Worm (Caenorhabditis elegans): ENCODE measurements around the gene pipp-4P.

The pipp-4P gene

DNA sequence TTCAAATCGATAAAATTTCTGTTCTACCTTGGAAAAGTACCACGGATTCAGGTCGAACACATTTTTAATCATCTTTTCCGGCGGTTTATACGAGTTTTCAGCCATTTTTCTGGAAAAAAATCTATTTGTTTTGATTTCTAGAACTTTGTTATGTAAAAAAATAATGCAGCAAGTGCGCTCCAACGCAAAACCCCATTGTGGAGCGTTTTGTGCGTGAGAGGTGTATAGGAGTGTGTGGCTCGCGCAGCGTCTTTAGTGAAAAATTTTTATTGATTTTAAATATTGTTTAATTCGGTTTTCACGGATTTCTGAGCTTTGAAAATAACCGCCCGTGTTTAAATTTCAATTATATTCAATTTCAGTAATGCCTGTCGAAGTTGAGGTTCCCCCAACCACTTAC, 33.2 kb upstream of the pipp-4P start, which contains the start of gene Y71H2AM.20 (continued):
- TF ChIP-seq F23B12.7 (tag; optimal IDR thresholded peaks at IDR 0.05; ENCODE audit: insufficient read depth): peak; percentile 98
- no peak for TF ChIP-seq dpff-1 (tag; optimal IDR thresholded peaks at IDR 0.05)
- peak; percentile 96 for TF ChIP-seq snpc-3.4 (tag; optimal IDR thresholded peaks at IDR 0.05)
- TF ChIP-seq zim-3 (tag; optimal IDR thresholded peaks at IDR 0.05): no peak
- peak; percentile 56 for TF ChIP-seq atf-7 (tag; optimal IDR thresholded peaks at IDR 0.05)
- peak; percentile 44 to 64 for TF ChIP-seq let-607 (tag; optimal IDR thresholded peaks at IDR 0.05)
- TF ChIP-seq pha-4 (tag; optimal IDR thresholded peaks at IDR 0.05): peak; percentile 97
- TF ChIP-seq snpc-4 (GFP tag; optimal IDR thresholded peaks at IDR 0.05): peak; percentile 51
- TF ChIP-seq snpc-4 (tag; optimal IDR thresholded peaks at IDR 0.05): peak; percentile 70 to 90 (median 83)
- no peak for TF ChIP-seq hrde-1 (tag; optimal IDR thresholded peaks at IDR 0.05; ENCODE audit: borderline replicate concordance)
- peak; percentile 94 for TF ChIP-seq Y95B8A.8 (GFP tag; IDR thresholded peaks at IDR 0.05)
- peak; percentile 74 for TF ChIP-seq attf-3 (GFP tag; conservative IDR thresholded peaks at IDR 0.05)
- TF ChIP-seq tlf-1 (GFP tag; optimal IDR thresholded peaks at IDR 0.05): peak; percentile 92
- TF ChIP-seq B0336.3 (GFP tag; IDR thresholded peaks at IDR 0.05): peak; percentile 69; the same call in 1 of the 2 replicates
- peak; percentile 49 for TF ChIP-seq xnd-1 (tag; optimal IDR thresholded peaks at IDR 0.05)
- peak; percentile 94 for TF ChIP-seq lin-54 (GFP tag; optimal IDR thresholded peaks at IDR 0.05)
- TF ChIP-seq snpc-1.3 (tag; optimal IDR thresholded peaks at IDR 0.05; ENCODE audit: insufficient read depth): peak; percentile 95
- peak; percentile 93 for TF ChIP-seq ZK185.1 (tag; optimal IDR thresholded peaks at IDR 0.05; ENCODE audit: poor library complexity, severe bottlenecking)
- no peak for TF ChIP-seq ztf-22 (GFP tag; optimal IDR thresholded peaks at IDR 0.05)
- TF ChIP-seq snpc-1.1 (tag; optimal IDR thresholded peaks at IDR 0.05; ENCODE audit: insufficient read depth): peak; percentile 71
- no peak for TF ChIP-seq him-1 (tag; optimal IDR thresholded peaks at IDR 0.05)
- TF ChIP-seq akir-1 (GFP tag; optimal IDR thresholded peaks at IDR 0.05): no peak
- peak; percentile 89 for TF ChIP-seq ceh-91 (GFP tag; IDR thresholded peaks at IDR 0.05)
- TF ChIP-seq lsy-27 (tag; optimal IDR thresholded peaks at IDR 0.05; ENCODE audit: borderline replicate concordance, insufficient read depth): peak; percentile 69
- peak; percentile 71; the same call in 1 of the 2 replicates for TF ChIP-seq Y53F4B.3 (GFP tag; IDR thresholded peaks at IDR 0.05)
- TF ChIP-seq ztf-26 (tag; optimal IDR thresholded peaks at IDR 0.05): peak; percentile 72
- no peak for TF ChIP-seq sptf-2 (GFP tag; optimal IDR thresholded peaks at IDR 0.05)
- no peak for TF ChIP-seq nfya-1 (tag; optimal IDR thresholded peaks at IDR 0.05; ENCODE audit: borderline replicate concordance, insufficient read depth)
- TF ChIP-seq attf-5 (GFP tag; optimal IDR thresholded peaks at IDR 0.05): peak; percentile 100
- TF ChIP-seq Y79H2A.3 (GFP tag; conservative IDR thresholded peaks at IDR 0.05): peak; percentile 74; the same call in 1 of the 2 replicates
- no peak for TF ChIP-seq zfh-2 (GFP tag; conservative IDR thresholded peaks at IDR 0.05)
- TF ChIP-seq ztf-25 (GFP tag; IDR thresholded peaks at IDR 0.05): no peak
- TF ChIP-seq B0019.2 (GFP tag; conservative IDR thresholded peaks at IDR 0.05): peak; percentile 85
- peak; percentile 90 for TF ChIP-seq nfyb-1 (GFP tag; IDR thresholded peaks at IDR 0.05)

DNA sequence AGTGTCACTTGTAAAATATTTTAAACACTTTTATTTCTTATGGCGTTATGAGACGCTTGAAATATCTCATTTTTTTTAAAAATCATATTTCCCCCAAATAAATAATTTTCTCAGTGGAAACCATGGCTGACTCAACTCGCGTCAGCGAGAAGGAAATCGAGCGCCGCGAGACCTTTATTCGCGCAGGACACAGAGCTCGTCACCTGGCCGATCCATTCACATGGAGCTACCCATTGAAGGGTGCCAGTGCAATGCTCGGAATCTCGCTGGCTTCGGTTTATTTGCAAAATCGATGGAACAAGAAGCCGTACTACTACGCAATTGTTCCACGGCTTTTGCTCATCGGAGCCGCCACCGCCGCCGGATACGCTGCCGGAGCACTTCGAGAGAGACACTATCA, 32.3 kb upstream of the pipp-4P start, which contains the start of gene nduc-2:
Gene nduc-2 (plus strand): TSS at position 113 of the 400 bp plus-strand sequence.
- TF ChIP-seq attf-3 (GFP tag; conservative IDR thresholded peaks at IDR 0.05) (no peak), atf-7 (tag; optimal IDR thresholded peaks at IDR 0.05) (no peak), mel-28 (tag; optimal IDR thresholded peaks at IDR 0.05; ENCODE audit: borderline replicate concordance) (no peak), bed-2 (GFP tag; IDR thresholded peaks at IDR 0.05) (no peak), F10E7.11 (tag; optimal IDR thresholded peaks at IDR 0.05) (no peak), snpc-3.4 (tag; optimal IDR thresholded peaks at IDR 0.05) (no peak), Y95B8A.8 (GFP tag; IDR thresholded peaks at IDR 0.05) (no peak), nhr-80 (tag; optimal IDR thresholded peaks at IDR 0.05) (no peak), unc-130 (GFP tag; optimal IDR thresholded peaks at IDR 0.05) (no peak), efl-1 (GFP tag; optimal IDR thresholded peaks at IDR 0.05) (no peak), ccch-3 (GFP tag; optimal IDR thresholded peaks at IDR 0.05) (no peak), repo-1 (tag; optimal IDR thresholded peaks at IDR 0.05) (peak; percentile 5), F23B12.7 (tag; optimal IDR thresholded peaks at IDR 0.05; ENCODE audit: insufficient read depth) (no peak), ekl-4 (GFP tag; IDR thresholded peaks at IDR 0.05) (peak; percentile 43; the same call in 1 of the 2 replicates), F39B2.1 (GFP tag; IDR thresholded peaks at IDR 0.05) (no peak), ceh-100 (GFP tag; IDR thresholded peaks at IDR 0.05) (0 out of 2 replicates have a peak, but pooled peaks have one; percentile 24), B0019.2 (GFP tag; conservative IDR thresholded peaks at IDR 0.05) (no peak), madf-10 (tag; optimal IDR thresholded peaks at IDR 0.05) (no peak), chd-7 (tag; optimal IDR thresholded peaks at IDR 0.05) (no peak)

All from whole organism, young adult.